Worm (Caenorhabditis elegans) whole organism, L4 larva: ENCODE data around the gene tag-243.
A peak's percentile ranks its signal among the peaks of the same experiment; 100 is the strongest.

Source experiments
- F37D6.2 ChIP-seq: sonication (generic microtip); optimal IDR thresholded peaks from 2 replicates; lab custom pipeline; 2016; ENCODE audit warnings: mild to moderate bottlenecking, missing genetic modification characterization, missing compliant biosample characterization
- ces-1 ChIP-seq: fragments of 150-350 bp; sonication (generic microtip); optimal IDR thresholded peaks from 4 replicates; lab custom pipeline; 2014; ENCODE audit warnings: missing biosample characterization, missing genetic modification reagents, missing genetic modification characterization
- dmd-6 ChIP-seq: fragments of 200-800 bp; sonication (Bioruptor generic); IDR thresholded peaks from 2 replicates; pipeline ENCODE4 v1.3.6; 2022; ENCODE audit warnings: missing genetic modification reagents, missing genetic modification characterization, missing compliant biosample characterization
- lsy-2 ChIP-seq, 2 experiments: fragments of 150-350 bp in 1 of 2; sonication (generic microtip) in 1 of 2; optimal IDR thresholded peaks; 2 replicates each; lab custom pipeline; 2014 to 2017; ENCODE audit warnings: missing biosample characterization in 2 of 2, missing genetic modification characterization in 2 of 2
- nhr-11 ChIP-seq: fragments of 150-350 bp; optimal IDR thresholded peaks from 2 replicates; lab custom pipeline; 2014; ENCODE audit warnings: missing biosample characterization, missing genetic modification characterization
- nhr-76 ChIP-seq: fragments of 150-350 bp; optimal IDR thresholded peaks from 2 replicates; lab custom pipeline; 2014; ENCODE audit warnings: missing biosample characterization, missing genetic modification characterization
- snpc-4 ChIP-seq: fragments of 150-350 bp; optimal IDR thresholded peaks from 2 replicates; lab custom pipeline; 2014; ENCODE audit warnings: missing biosample characterization, missing genetic modification characterization
- unc-62 ChIP-seq, 3 experiments: fragments of 150-350 bp in 1 of 3; sonication (generic microtip); optimal IDR thresholded peaks in 2 of 3; peaks in 1 of 3; 1 replicate in 1 of 3; 2 replicates in 2 of 3; lab custom pipeline; 2014 to 2017; ENCODE audit warnings: missing biosample characterization in 3 of 3, missing genetic modification characterization in 3 of 3, missing genetic modification reagents in 3 of 3, missing genotype in 1 of 3

DNA sequence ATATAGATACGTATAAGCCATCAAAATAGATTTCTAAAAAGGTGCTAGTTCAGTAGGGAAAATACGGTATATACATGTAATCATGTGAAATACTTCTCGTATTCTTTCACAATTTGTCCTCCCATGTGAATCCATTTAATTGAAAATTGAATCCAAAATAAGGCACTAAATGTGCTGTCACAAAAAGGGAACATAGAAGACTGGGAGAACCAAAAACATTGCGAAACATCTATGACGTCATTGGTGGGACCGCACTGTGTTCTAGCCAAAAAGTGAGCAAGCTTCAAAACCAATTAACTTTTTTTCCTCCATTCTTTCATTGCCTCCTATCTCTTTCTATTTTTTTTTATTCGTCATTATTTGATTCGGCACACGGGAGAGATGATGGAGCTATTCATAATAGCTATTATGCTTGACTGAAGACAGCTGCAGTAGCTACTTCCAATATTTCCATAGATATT lies 29.8 kb downstream of the tag-243 start, which contains the start of gene cdka-1:
- TF ChIP-seq snpc-4 (no peak), ces-1 (peak; percentile 81), nhr-76 (tag; lab: Kevin White, UChicago) (no peak), dmd-6 (no peak), lsy-2 (tag; optimal IDR thresholded peaks at IDR 0.05; lab: Kevin White, UChicago) (peak in 1 of 2 experiments; percentile 35), F37D6.2 (tag; lab: Kevin White, UChicago) (peak; percentile 13), unc-62 (GFP tag; optimal IDR thresholded peaks at IDR 0.05 in 1 of 2; lab: Kevin White, UChicago) (no peak), unc-62 (tag; optimal IDR thresholded peaks at IDR 0.05; lab: Kevin White, UChicago) (no peak), nhr-11 (tag; lab: Kevin White, UChicago) (no peak)
